Worm (Caenorhabditis elegans) whole organism, young adult: ENCODE data around the gene mrps-7.

Experiments
- C06A6.2 ChIP-seq: fragments of 200-800 bp; sonication (Bioruptor generic); conservative IDR thresholded peaks from 2 replicates; pipeline ENCODE4 v1.3.6; 2022; ENCODE audit warnings: missing genetic modification characterization, missing compliant biosample characterization
- C17E4.6 ChIP-seq: fragments of 200-800 bp; sonication (Bioruptor generic); IDR thresholded peaks from 2 replicates; pipeline ENCODE4 v1.3.6; 2022; ENCODE audit warnings: missing genetic modification reagents, missing genetic modification characterization, missing compliant biosample characterization
- D2030.7 ChIP-seq: fragments of 200-800 bp; sonication (Bioruptor generic); IDR thresholded peaks from 2 replicates; pipeline ENCODE4 v1.3.6; 2022; ENCODE audit warnings: missing genetic modification reagents, missing genetic modification characterization, missing compliant biosample characterization
- F23B12.7 ChIP-seq: sonication (generic microtip); optimal IDR thresholded peaks from 2 replicates; lab custom pipeline; 2017; ENCODE audit warnings: missing genetic modification characterization, mild to moderate bottlenecking, missing compliant biosample characterization, antibody characterized with exemption, moderate library complexity; ENCODE audit not compliant: insufficient read depth
- F39B2.1 ChIP-seq: fragments of 200-800 bp; sonication (Bioruptor generic); IDR thresholded peaks from 2 replicates; pipeline ENCODE4 v1.3.6; 2022; ENCODE audit warnings: missing genetic modification reagents, missing genetic modification characterization, missing compliant biosample characterization
- F57C9.4 ChIP-seq: sonication (generic microtip); optimal IDR thresholded peaks from 2 replicates; lab custom pipeline; 2017; ENCODE audit warnings: mild to moderate bottlenecking, missing genetic modification characterization, missing compliant biosample characterization
- K12H6.12 ChIP-seq: fragments of 200-800 bp; sonication (Bioruptor generic); optimal IDR thresholded peaks from 2 replicates; lab custom pipeline; 2018; ENCODE audit warnings: mild to moderate bottlenecking, missing genetic modification characterization, missing compliant biosample characterization
- T07F8.4 ChIP-seq: sonication (generic microtip); optimal IDR thresholded peaks from 2 replicates; lab custom pipeline; 2016; ENCODE audit warnings: mild to moderate bottlenecking, missing genetic modification characterization, moderate library complexity, missing compliant biosample characterization
- Y56A3A.18 ChIP-seq: fragments of 200-800 bp; sonication (Bioruptor generic); IDR thresholded peaks from 2 replicates; pipeline ENCODE4 v1.3.6; 2022; ENCODE audit warnings: missing genetic modification reagents, missing genetic modification characterization, missing compliant biosample characterization
- Y79H2A.3 ChIP-seq: fragments of 200-800 bp; sonication (Bioruptor generic); conservative IDR thresholded peaks from 2 replicates; pipeline ENCODE4 v1.3.6; 2022; ENCODE audit warnings: missing genetic modification reagents, missing genetic modification characterization, missing compliant biosample characterization
- ZK185.1 ChIP-seq: sonication (generic microtip); optimal IDR thresholded peaks from 2 replicates; lab custom pipeline; 2016; ENCODE audit warnings: mild to moderate bottlenecking, missing genetic modification characterization, missing compliant biosample characterization; ENCODE audit not compliant: poor library complexity, severe bottlenecking
- aptf-2 ChIP-seq: fragments of 200-800 bp; sonication (Bioruptor generic); conservative IDR thresholded peaks from 2 replicates; pipeline ENCODE4 v1.3.6; 2022; ENCODE audit warnings: missing genetic modification reagents, missing genetic modification characterization, missing compliant biosample characterization
- atf-7 ChIP-seq: sonication (generic microtip); optimal IDR thresholded peaks from 2 replicates; lab custom pipeline; 2017; ENCODE audit warnings: mild to moderate bottlenecking, missing genetic modification characterization, missing compliant biosample characterization
- athp-1 ChIP-seq: sonication (generic microtip); optimal IDR thresholded peaks from 2 replicates; lab custom pipeline; 2017; ENCODE audit warnings: mild to moderate bottlenecking, missing genetic modification characterization, missing compliant biosample characterization
- attf-6 ChIP-seq: fragments of 200-800 bp; sonication (Bioruptor generic); IDR thresholded peaks from 2 replicates; pipeline ENCODE4 v1.3.6; 2022; ENCODE audit warnings: missing genetic modification reagents, missing genetic modification characterization, missing compliant biosample characterization
- bed-2 ChIP-seq: fragments of 200-800 bp; sonication (Bioruptor generic); IDR thresholded peaks from 2 replicates; pipeline ENCODE4 v1.3.6; 2022; ENCODE audit warnings: missing genetic modification reagents, missing genetic modification characterization, missing compliant biosample characterization
- ccch-3 ChIP-seq: fragments of 200-800 bp; sonication (Bioruptor generic); optimal IDR thresholded peaks from 2 replicates; lab custom pipeline; 2018; ENCODE audit warnings: mild to moderate bottlenecking, missing genetic modification characterization, missing compliant biosample characterization
- cebp-1 ChIP-seq, 2 experiments: fragments of 200-800 bp in 1 of 2; sonication (Bioruptor generic) in 1 of 2; sonication (generic microtip) in 1 of 2; IDR thresholded peaks in 1 of 2; optimal IDR thresholded peaks in 1 of 2; 2 replicates each; pipeline versions ENCODE4 v1.3.6 to Lab custom; 2017 to 2022; ENCODE audit warnings: missing compliant biosample characterization in 2 of 2, missing genetic modification characterization in 2 of 2, mild to moderate bottlenecking in 1 of 2, missing genetic modification reagents in 1 of 2, moderate library complexity in 1 of 2
- cebp-2 ChIP-seq: fragments of 200-800 bp; sonication (Bioruptor generic); IDR thresholded peaks from 2 replicates; pipeline ENCODE4 v1.3.6; 2022; ENCODE audit warnings: missing genetic modification characterization, missing compliant biosample characterization
- ceh-100 ChIP-seq: fragments of 200-800 bp; sonication (Bioruptor generic); IDR thresholded peaks from 2 replicates; pipeline ENCODE4 v1.3.6; 2022; ENCODE audit warnings: missing genetic modification reagents, missing genetic modification characterization, missing compliant biosample characterization
- ceh-58 ChIP-seq: fragments of 200-800 bp; sonication (Bioruptor generic); IDR thresholded peaks from 2 replicates; pipeline ENCODE4 v1.3.6; 2022; ENCODE audit warnings: missing genetic modification characterization, missing compliant biosample characterization
- ceh-79 ChIP-seq: sonication (generic microtip); optimal IDR thresholded peaks from 2 replicates; lab custom pipeline; 2017; ENCODE audit warnings: mild to moderate bottlenecking, missing genetic modification characterization, missing compliant biosample characterization
- ceh-91 ChIP-seq: fragments of 200-800 bp; sonication (Bioruptor generic); IDR thresholded peaks from 2 replicates; pipeline ENCODE4 v1.3.6; 2022; ENCODE audit warnings: missing genetic modification reagents, missing genetic modification characterization, missing compliant biosample characterization
- chd-7 ChIP-seq: sonication (generic microtip); optimal IDR thresholded peaks from 2 replicates; lab custom pipeline; 2016; ENCODE audit warnings: mild to moderate bottlenecking, missing genetic modification characterization, moderate library complexity, missing compliant biosample characterization
- die-1 ChIP-seq: sonication (generic microtip); optimal IDR thresholded peaks from 2 replicates; lab custom pipeline; 2016; ENCODE audit warnings: missing genotype, mild to moderate bottlenecking, missing genetic modification characterization, missing compliant biosample characterization
- efl-1 ChIP-seq: fragments of 150-350 bp; optimal IDR thresholded peaks from 2 replicates; lab custom pipeline; 2014; ENCODE audit warnings: missing biosample characterization, missing genetic modification reagents, missing genetic modification characterization
- ekl-4 ChIP-seq: fragments of 200-800 bp; sonication (Bioruptor generic); IDR thresholded peaks from 2 replicates; pipeline ENCODE4 v1.3.6; 2022; ENCODE audit warnings: missing genetic modification reagents, missing genetic modification characterization, missing compliant biosample characterization
- gei-17 ChIP-seq: fragments of 200-800 bp; sonication (Bioruptor generic); optimal IDR thresholded peaks from 2 replicates; lab custom pipeline; 2018; ENCODE audit warnings: mild to moderate bottlenecking, missing genetic modification characterization, missing compliant biosample characterization
- him-1 ChIP-seq: sonication (generic microtip); optimal IDR thresholded peaks from 2 replicates; lab custom pipeline; 2016; ENCODE audit warnings: missing genotype, missing genetic modification reagents, missing genetic modification characterization, missing compliant biosample characterization
- hmg-1.2 ChIP-seq: fragments of 200-800 bp; sonication (Bioruptor generic); IDR thresholded peaks from 2 replicates; pipeline ENCODE4 v1.3.6; 2022; ENCODE audit warnings: missing genetic modification reagents, missing genetic modification characterization, missing compliant biosample characterization
- let-607 ChIP-seq, 2 experiments: fragments of 200-800 bp in 1 of 2; sonication (Bioruptor generic) in 1 of 2; sonication (generic microtip) in 1 of 2; optimal IDR thresholded peaks; 2 replicates each; lab custom pipeline; 2016 to 2018; ENCODE audit warnings: mild to moderate bottlenecking in 2 of 2, missing compliant biosample characterization in 2 of 2, missing genetic modification characterization in 2 of 2, moderate library complexity in 2 of 2, missing genotype in 1 of 2
- lin-54 ChIP-seq: fragments of 200-800 bp; sonication (Bioruptor generic); optimal IDR thresholded peaks from 2 replicates; lab custom pipeline; 2018; ENCODE audit warnings: mild to moderate bottlenecking, missing genetic modification characterization, missing compliant biosample characterization
- lir-1 ChIP-seq: fragments of 200-800 bp; sonication (Bioruptor generic); conservative IDR thresholded peaks from 2 replicates; pipeline ENCODE4 v1.3.6; 2022; ENCODE audit warnings: missing genetic modification reagents, missing genetic modification characterization, missing compliant biosample characterization
- lsy-27 ChIP-seq: sonication (generic microtip); optimal IDR thresholded peaks from 2 replicates; lab custom pipeline; 2017; ENCODE audit warnings: missing genetic modification characterization, mild to moderate bottlenecking, missing compliant biosample characterization, antibody characterized with exemption, missing genotype, borderline replicate concordance; ENCODE audit not compliant: insufficient read depth
- madf-10 ChIP-seq: sonication (generic microtip); optimal IDR thresholded peaks from 2 replicates; lab custom pipeline; 2016; ENCODE audit warnings: mild to moderate bottlenecking, missing genetic modification characterization, missing compliant biosample characterization
- madf-3 ChIP-seq: fragments of 200-800 bp; sonication (Bioruptor generic); IDR thresholded peaks from 2 replicates; pipeline ENCODE4 v1.3.6; 2022; ENCODE audit warnings: missing genetic modification reagents, missing genetic modification characterization, missing compliant biosample characterization
- mcd-1 ChIP-seq: fragments of 200-800 bp; sonication (Bioruptor generic); IDR thresholded peaks from 2 replicates; pipeline ENCODE4 v1.3.6; 2022; ENCODE audit warnings: missing genetic modification reagents, missing genetic modification characterization, missing compliant biosample characterization
- mxl-1 ChIP-seq: sonication (generic microtip); optimal IDR thresholded peaks from 2 replicates; lab custom pipeline; 2016; ENCODE audit warnings: missing genetic modification characterization, missing compliant biosample characterization
- nfyb-1 ChIP-seq: fragments of 200-800 bp; sonication (Bioruptor generic); IDR thresholded peaks from 2 replicates; pipeline ENCODE4 v1.3.6; 2022; ENCODE audit warnings: missing genetic modification reagents, missing genetic modification characterization, missing compliant biosample characterization
- nhr-179 ChIP-seq: sonication (generic microtip); optimal IDR thresholded peaks from 2 replicates; lab custom pipeline; 2016; ENCODE audit warnings: mild to moderate bottlenecking, missing genetic modification characterization, missing compliant biosample characterization
- nhr-80 ChIP-seq: sonication (generic microtip); optimal IDR thresholded peaks from 2 replicates; lab custom pipeline; 2016; ENCODE audit warnings: missing genetic modification characterization, missing compliant biosample characterization
- pha-4 ChIP-seq: fragments of 150-350 bp; sonication (generic microtip); optimal IDR thresholded peaks from 2 replicates; lab custom pipeline; 2014; ENCODE audit warnings: missing biosample characterization, missing genetic modification reagents, missing genetic modification characterization
- sea-2 ChIP-seq: fragments of 200-800 bp; sonication (Bioruptor generic); IDR thresholded peaks from 2 replicates; pipeline ENCODE4 v1.3.6; 2022; ENCODE audit warnings: missing genetic modification characterization, missing compliant biosample characterization
- tbx-9 ChIP-seq: sonication (generic microtip); optimal IDR thresholded peaks from 2 replicates; lab custom pipeline; 2016; ENCODE audit warnings: borderline replicate concordance, missing genetic modification characterization, inconsistent platforms, missing compliant biosample characterization
- unc-130 ChIP-seq: sonication (generic microtip); optimal IDR thresholded peaks from 2 replicates; lab custom pipeline; 2016; ENCODE audit warnings: missing genetic modification reagents, missing genetic modification characterization, missing compliant biosample characterization
- ztf-22 ChIP-seq: fragments of 200-800 bp; sonication (Bioruptor generic); optimal IDR thresholded peaks from 2 replicates; lab custom pipeline; 2018; ENCODE audit warnings: mild to moderate bottlenecking, missing genetic modification characterization, moderate library complexity, missing compliant biosample characterization
- ztf-25 ChIP-seq: fragments of 200-800 bp; sonication (Bioruptor generic); IDR thresholded peaks from 2 replicates; pipeline ENCODE4 v1.3.6; 2022; ENCODE audit warnings: missing genetic modification reagents, missing genetic modification characterization, missing compliant biosample characterization
- ztf-3 ChIP-seq: fragments of 200-800 bp; sonication (Bioruptor generic); optimal IDR thresholded peaks from 2 replicates; lab custom pipeline; 2018; ENCODE audit warnings: mild to moderate bottlenecking, missing genetic modification characterization, missing compliant biosample characterization

mrps-7 gene

DNA sequence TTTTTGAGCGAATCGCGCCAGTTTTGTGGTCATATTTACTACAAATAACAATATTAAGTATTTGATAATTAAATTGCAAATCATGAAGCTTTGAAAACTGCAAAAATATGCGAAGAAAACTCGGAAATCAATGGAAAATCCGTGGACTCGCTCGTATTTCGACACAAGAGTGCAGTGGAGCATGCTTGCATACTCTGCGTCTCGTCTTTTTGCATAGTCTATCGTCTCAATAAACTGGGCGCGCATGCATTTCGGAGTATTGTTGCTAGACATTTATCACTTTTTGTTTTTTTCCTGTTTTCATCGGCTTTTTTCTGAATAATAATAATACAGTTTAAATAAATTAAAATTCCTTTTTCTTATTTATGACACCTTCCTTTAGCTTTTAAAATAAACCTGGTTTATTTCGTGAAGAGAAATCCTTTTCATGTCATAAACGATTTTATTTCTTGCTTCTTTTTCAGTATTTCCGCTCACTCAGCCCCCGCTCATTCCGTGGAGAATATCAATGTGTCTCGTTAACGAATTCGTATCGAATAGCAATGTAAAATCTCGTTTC, at the start of gene mrps-7, which contains the start of gene Y57G11C.3 (continued):
- TF ChIP-seq him-1, result no peak
- TF ChIP-seq attf-6, result peak; percentile 92
- no peak for TF ChIP-seq atf-7 (tag; lab: Kevin White, UChicago)
- peak; percentile 11 for TF ChIP-seq nhr-80 (tag; lab: Kevin White, UChicago)
- TF ChIP-seq T07F8.4 (tag; lab: Kevin White, UChicago), result no peak
- no peak for TF ChIP-seq sea-2
- no peak for TF ChIP-seq die-1 (tag; lab: Kevin White, UChicago)
- TF ChIP-seq C06A6.2, result no peak
- TF ChIP-seq ztf-3, result no peak
- TF ChIP-seq tbx-9 (tag; lab: Kevin White, UChicago), result no peak
- TF ChIP-seq madf-10 (tag; lab: Kevin White, UChicago), result no peak
- peak; percentile 69 for TF ChIP-seq K12H6.12
- no peak for TF ChIP-seq C17E4.6 (GFP tag; lab: Robert Waterston, UW)
- TF ChIP-seq ceh-91, result no peak
- no peak for TF ChIP-seq ztf-22 (GFP tag; lab: Kevin White, UChicago)
- TF ChIP-seq Y56A3A.18 (GFP tag; lab: Robert Waterston, UW), result no peak
- no peak for TF ChIP-seq ccch-3 (GFP tag; lab: Kevin White, UChicago)
- peak; percentile 93 for TF ChIP-seq cebp-1 (GFP tag; IDR thresholded peaks at IDR 0.05; lab: Robert Waterston, UW)
- TF ChIP-seq cebp-1 (tag; optimal IDR thresholded peaks at IDR 0.05; lab: Kevin White, UChicago), result peak; percentile 96
- TF ChIP-seq hmg-1.2 (GFP tag; lab: Robert Waterston, UW), result peak; percentile 99
- TF ChIP-seq athp-1, result peak; percentile 30
- peak; percentile 99 for TF ChIP-seq mcd-1 (GFP tag; lab: Robert Waterston, UW)
- peak; percentile 64; the same call in 1 of the 2 replicates for TF ChIP-seq D2030.7
- TF ChIP-seq F23B12.7 (tag; lab: Kevin White, UChicago), result peak; percentile 82
- TF ChIP-seq F39B2.1 (GFP tag; lab: Robert Waterston, UW), result no peak
- TF ChIP-seq chd-7, result no peak
- peak; percentile 78 for TF ChIP-seq ZK185.1
- TF ChIP-seq ceh-58 (GFP tag; lab: Robert Waterston, UW), result no peak
- no peak for TF ChIP-seq lsy-27 (tag; lab: Kevin White, UChicago)
- TF ChIP-seq F57C9.4 (tag; lab: Kevin White, UChicago), result no peak
- no peak for TF ChIP-seq unc-130 (GFP tag; lab: Kevin White, UChicago)
- TF ChIP-seq let-607 (tag; optimal IDR thresholded peaks at IDR 0.05; lab: Kevin White, UChicago), result peak in 1 of 2 experiments; percentile 47
- no peak for TF ChIP-seq bed-2 (GFP tag; lab: Robert Waterston, UW)
- peak; percentile 58; the same call in 1 of the 2 replicates for TF ChIP-seq lir-1 (GFP tag; lab: Robert Waterston, UW)
- TF ChIP-seq ceh-79 (tag; lab: Kevin White, UChicago), result no peak
- TF ChIP-seq nhr-179, result no peak
- no peak for TF ChIP-seq cebp-2 (GFP tag; lab: Robert Waterston, UW)
- TF ChIP-seq lin-54, result peak; percentile 78
- no peak for TF ChIP-seq madf-3 (GFP tag; lab: Robert Waterston, UW)
- TF ChIP-seq mxl-1 (tag; lab: Kevin White, UChicago), result no peak
- TF ChIP-seq pha-4, result peak; percentile 80
- TF ChIP-seq efl-1 (GFP tag; lab: Kevin White, UChicago), result peak; percentile 54
- no peak for TF ChIP-seq ztf-25 (GFP tag; lab: Robert Waterston, UW)
- peak; percentile 42; the same call in 1 of the 2 replicates for TF ChIP-seq nfyb-1 (GFP tag; lab: Robert Waterston, UW)
- no peak for TF ChIP-seq Y79H2A.3 (GFP tag; lab: Robert Waterston, UW)
- no peak; the same call in 1 of the 2 replicates for TF ChIP-seq ceh-100 (GFP tag; lab: Robert Waterston, UW)
- TF ChIP-seq ekl-4 (GFP tag; lab: Robert Waterston, UW), result peak; percentile 58; the same call in 1 of the 2 replicates
- TF ChIP-seq gei-17 (GFP tag; lab: Kevin White, UChicago), result no peak
- TF ChIP-seq aptf-2, result no peak
